Worm (Caenorhabditis elegans) whole organism, L3 larva: ENCODE measurements around the gene mrpl-53.

Experiments used
- R02D3.7 ChIP-seq: fragments of 150-350 bp; optimal IDR thresholded peaks from 2 replicates; lab custom pipeline; 2014; ENCODE audit warnings: missing biosample characterization, missing genetic modification characterization
- ZK546.5 ChIP-seq: sonication (generic microtip); optimal IDR thresholded peaks from 2 replicates; lab custom pipeline; 2017; ENCODE audit warnings: missing biosample characterization, missing genetic modification characterization
- aly-2 ChIP-seq: fragments of 150-350 bp; optimal IDR thresholded peaks from 2 replicates; lab custom pipeline; 2014; ENCODE audit warnings: missing biosample characterization, missing genetic modification characterization
- ama-1 ChIP-seq: fragments of 150-350 bp; optimal IDR thresholded peaks from 2 replicates; lab custom pipeline; 2018
- ceh-16 ChIP-seq: sonication (generic microtip); optimal IDR thresholded peaks from 2 replicates; lab custom pipeline; 2017; ENCODE audit warnings: missing biosample characterization, missing genetic modification characterization
- ceh-28 ChIP-seq: fragments of 150-350 bp; optimal IDR thresholded peaks from 2 replicates; lab custom pipeline; 2014; ENCODE audit warnings: missing biosample characterization, missing genetic modification reagents, missing genetic modification characterization
- ceh-82 ChIP-seq: fragments of 150-350 bp; optimal IDR thresholded peaks from 2 replicates; lab custom pipeline; 2014; ENCODE audit warnings: missing biosample characterization, missing genetic modification characterization
- ceh-9 ChIP-seq: sonication (generic microtip); optimal IDR thresholded peaks from 2 replicates; lab custom pipeline; 2018; ENCODE audit warnings: missing biosample characterization, missing genetic modification characterization
- daf-12 ChIP-seq: fragments of 150-350 bp; optimal IDR thresholded peaks from 2 replicates; lab custom pipeline; 2014; ENCODE audit warnings: missing biosample characterization, missing genetic modification reagents, missing genetic modification characterization
- egl-27 ChIP-seq: sonication (generic microtip); optimal IDR thresholded peaks from 4 replicates; lab custom pipeline; 2017; ENCODE audit warnings: missing biosample characterization, missing genetic modification reagents, missing genetic modification characterization
- egl-5 ChIP-seq: fragments of 150-350 bp; optimal IDR thresholded peaks from 2 replicates; lab custom pipeline; 2017; ENCODE audit warnings: missing biosample characterization, missing genetic modification reagents, missing genetic modification characterization, inconsistent platforms
- elt-1 ChIP-seq: fragments of 150-350 bp; optimal IDR thresholded peaks from 2 replicates; lab custom pipeline; 2014; ENCODE audit warnings: missing biosample characterization, missing genetic modification characterization
- elt-2 ChIP-seq: sonication (generic microtip); optimal IDR thresholded peaks from 2 replicates; lab custom pipeline; 2016; ENCODE audit warnings: missing genetic modification reagents, mild to moderate bottlenecking, missing genetic modification characterization, missing compliant biosample characterization
- elt-3 ChIP-seq, 3 experiments: fragments of 150-350 bp in 1 of 3; sonication (generic microtip) in 2 of 3; optimal IDR thresholded peaks; 2 replicates in 2 of 3; 4 replicates in 1 of 3; lab custom pipeline; 2014 to 2017; ENCODE audit warnings: missing biosample characterization in 3 of 3, missing genetic modification characterization in 3 of 3
- eor-1 ChIP-seq, 2 experiments: fragments of 150-350 bp; optimal IDR thresholded peaks; 2 replicates each; lab custom pipeline; 2014 to 2018; ENCODE audit warnings: missing biosample characterization in 2 of 2, missing genetic modification characterization in 2 of 2
- fkh-10 ChIP-seq: sonication (generic microtip); optimal IDR thresholded peaks from 2 replicates; lab custom pipeline; 2017; ENCODE audit warnings: missing biosample characterization, missing genetic modification reagents, missing genetic modification characterization
- fkh-2 ChIP-seq: fragments of 150-350 bp; optimal IDR thresholded peaks from 2 replicates; lab custom pipeline; 2014; ENCODE audit warnings: missing biosample characterization, missing genetic modification reagents, missing genetic modification characterization
- fos-1 ChIP-seq: fragments of 150-350 bp; optimal IDR thresholded peaks from 2 replicates; lab custom pipeline; 2014; ENCODE audit warnings: missing biosample characterization, missing genetic modification characterization
- hmg-11 ChIP-seq: sonication (generic microtip); optimal IDR thresholded peaks from 2 replicates; lab custom pipeline; 2016; ENCODE audit warnings: missing genetic modification characterization, missing compliant biosample characterization
- jun-1 ChIP-seq: fragments of 150-350 bp; optimal IDR thresholded peaks from 2 replicates; lab custom pipeline; 2014; ENCODE audit warnings: missing biosample characterization, missing genetic modification reagents, missing genetic modification characterization
- lin-15B ChIP-seq: fragments of 150-350 bp; optimal IDR thresholded peaks from 2 replicates; lab custom pipeline; 2014; ENCODE audit warnings: missing biosample characterization, missing genetic modification characterization
- lin-39 ChIP-seq: fragments of 150-350 bp; optimal IDR thresholded peaks from 2 replicates; lab custom pipeline; 2018; ENCODE audit warnings: missing biosample characterization, missing genetic modification reagents, missing genetic modification characterization
- lsy-12 ChIP-seq: sonication (generic microtip); optimal IDR thresholded peaks from 2 replicates; lab custom pipeline; 2016; ENCODE audit warnings: mild to moderate bottlenecking, missing genetic modification characterization, missing compliant biosample characterization
- mdl-1 ChIP-seq: fragments of 150-350 bp; optimal IDR thresholded peaks from 2 replicates; lab custom pipeline; 2014; ENCODE audit warnings: missing biosample characterization, missing genetic modification characterization
- mml-1 ChIP-seq: fragments of 150-350 bp; sonication (generic microtip); optimal IDR thresholded peaks from 3 replicates; lab custom pipeline; 2014; ENCODE audit warnings: missing biosample characterization, missing genetic modification characterization
- nfya-1 ChIP-seq: sonication (generic microtip); optimal IDR thresholded peaks from 2 replicates; lab custom pipeline; 2017; ENCODE audit warnings: missing genetic modification characterization, mild to moderate bottlenecking, missing compliant biosample characterization, antibody characterized with exemption, moderate library complexity; ENCODE audit not compliant: insufficient read depth
- nhr-11 ChIP-seq: fragments of 150-350 bp; optimal IDR thresholded peaks from 2 replicates; lab custom pipeline; 2014; ENCODE audit warnings: missing biosample characterization, missing genetic modification characterization
- nhr-12 ChIP-seq: fragments of 150-350 bp; optimal IDR thresholded peaks from 2 replicates; lab custom pipeline; 2014; ENCODE audit warnings: missing biosample characterization, missing genetic modification characterization
- nhr-23 ChIP-seq: fragments of 150-350 bp; optimal IDR thresholded peaks from 2 replicates; lab custom pipeline; 2014; ENCODE audit warnings: missing biosample characterization, missing genetic modification reagents, missing genetic modification characterization
- nhr-237 ChIP-seq: fragments of 150-350 bp; optimal IDR thresholded peaks from 2 replicates; lab custom pipeline; 2014; ENCODE audit warnings: missing biosample characterization, missing genetic modification characterization
- nhr-25 ChIP-seq: sonication (generic microtip); optimal IDR thresholded peaks from 2 replicates; lab custom pipeline; 2017; ENCODE audit warnings: missing biosample characterization, missing genetic modification characterization
- nhr-28 ChIP-seq: fragments of 150-350 bp; optimal IDR thresholded peaks from 2 replicates; lab custom pipeline; 2014; ENCODE audit warnings: missing biosample characterization, missing genetic modification characterization
- nhr-43 ChIP-seq: sonication (generic microtip); optimal IDR thresholded peaks from 2 replicates; lab custom pipeline; 2016; ENCODE audit warnings: mild to moderate bottlenecking, missing genetic modification characterization, missing compliant biosample characterization; ENCODE audit not compliant: poor library complexity, severe bottlenecking
- nhr-67 ChIP-seq: fragments of 150-350 bp; optimal IDR thresholded peaks from 2 replicates; lab custom pipeline; 2014; ENCODE audit warnings: missing biosample characterization, missing genetic modification characterization
- nhr-76 ChIP-seq: fragments of 150-350 bp; sonication (generic microtip); optimal IDR thresholded peaks from 5 replicates; lab custom pipeline; 2014; ENCODE audit warnings: missing biosample characterization, missing genetic modification characterization
- nhr-77 ChIP-seq: fragments of 150-350 bp; optimal IDR thresholded peaks from 2 replicates; lab custom pipeline; 2014; ENCODE audit warnings: missing biosample characterization, missing genetic modification characterization
- pha-4 ChIP-seq: fragments of 150-350 bp; optimal IDR thresholded peaks from 2 replicates; lab custom pipeline; 2014; ENCODE audit warnings: missing biosample characterization, missing genetic modification reagents, missing genetic modification characterization
- pqm-1 ChIP-seq: fragments of 150-350 bp; optimal IDR thresholded peaks from 2 replicates; lab custom pipeline; 2017; ENCODE audit warnings: missing biosample characterization, missing genetic modification characterization, inconsistent platforms
- sea-2 ChIP-seq: fragments of 150-350 bp; sonication (generic microtip); optimal IDR thresholded peaks from 4 replicates; lab custom pipeline; 2014; ENCODE audit warnings: missing biosample characterization, missing genetic modification reagents, missing genetic modification characterization
- skn-1 ChIP-seq: fragments of 150-350 bp; optimal IDR thresholded peaks from 2 replicates; lab custom pipeline; 2014; ENCODE audit warnings: missing biosample characterization, missing genetic modification characterization
- snpc-4 ChIP-seq: fragments of 150-350 bp; optimal IDR thresholded peaks from 2 replicates; lab custom pipeline; 2014; ENCODE audit warnings: missing biosample characterization, missing genetic modification characterization
- tbx-2 ChIP-seq: sonication (generic microtip); optimal IDR thresholded peaks from 2 replicates; lab custom pipeline; 2016; ENCODE audit warnings: mild to moderate bottlenecking, missing genetic modification characterization, missing compliant biosample characterization
- unc-39 ChIP-seq: sonication (generic microtip); optimal IDR thresholded peaks from 4 replicates; lab custom pipeline; 2017; ENCODE audit warnings: missing biosample characterization, missing genetic modification characterization
- unc-62 ChIP-seq: fragments of 150-350 bp; sonication (generic microtip); optimal IDR thresholded peaks from 4 replicates; lab custom pipeline; 2014; ENCODE audit warnings: missing biosample characterization, missing genetic modification reagents, missing genetic modification characterization
- zag-1 ChIP-seq: fragments of 150-350 bp; optimal IDR thresholded peaks from 2 replicates; lab custom pipeline; 2014; ENCODE audit warnings: missing biosample characterization, missing genetic modification characterization
- ztf-11 ChIP-seq: fragments of 150-350 bp; optimal IDR thresholded peaks from 2 replicates; lab custom pipeline; 2014; ENCODE audit warnings: missing biosample characterization, missing genetic modification characterization
- ztf-4 ChIP-seq: fragments of 150-350 bp; optimal IDR thresholded peaks from 2 replicates; lab custom pipeline; 2014; ENCODE audit warnings: missing biosample characterization, missing genetic modification characterization

Gene mrpl-53

ce11 chrII:9601069-9601468 is 3.6 kb downstream of the mrpl-53 start (continued):
- TF ChIP-seq aly-2 (tag; lab: Kevin White, UChicago) (no peak), elt-1 (tag; lab: Kevin White, UChicago) (no peak), sea-2 (GFP tag; lab: Kevin White, UChicago) (no peak), fkh-10 (GFP tag; lab: Kevin White, UChicago) (no peak), nhr-67 (tag; lab: Kevin White, UChicago) (no peak), ama-1 (lab: Kevin White, UChicago) (peak; percentile 81), nhr-12 (tag; lab: Kevin White, UChicago) (no peak), ceh-82 (tag; lab: Kevin White, UChicago) (no peak), lin-15B (tag; lab: Kevin White, UChicago) (no peak), lsy-12 (peak; percentile 39)

- TF ChIP-seq nhr-43 (tag; lab: Kevin White, UChicago) (peak; percentile 68), elt-2 (peak; percentile 53), mdl-1 (tag; lab: Kevin White, UChicago) (peak; percentile 40), daf-12 (tag; lab: Kevin White, UChicago) (no peak), R02D3.7 (tag; lab: Kevin White, UChicago) (no peak), tbx-2 (tag; lab: Kevin White, UChicago) (no peak), jun-1 (tag; lab: Kevin White, UChicago) (peak; percentile 41), nhr-76 (tag; lab: Kevin White, UChicago) (no peak), nhr-12 (tag; lab: Kevin White, UChicago) (no peak), unc-39 (tag; lab: Kevin White, UChicago) (no peak), fkh-2 (tag; lab: Kevin White, UChicago) (no peak), fos-1 (tag; lab: Kevin White, UChicago) (no peak), ceh-28 (no peak), ztf-11 (tag; lab: Kevin White, UChicago) (no peak), unc-62 (GFP tag; lab: Kevin White, UChicago) (no peak), nfya-1 (peak; percentile 26), nhr-11 (tag; lab: Kevin White, UChicago) (peak; percentile 79), mml-1 (no peak), lin-39 (no peak), pqm-1 (tag; lab: Kevin White, UChicago) (peak; percentile 45), elt-3 (tag; optimal IDR thresholded peaks at IDR 0.05; lab: Kevin White, UChicago) (no peak), nhr-77 (tag; lab: Kevin White, UChicago) (no peak), eor-1 (tag; optimal IDR thresholded peaks at IDR 0.05; lab: Kevin White, UChicago) (no peak), ztf-4 (tag; lab: Kevin White, UChicago) (no peak), snpc-4 (tag; lab: Kevin White, UChicago) (no peak), fkh-10 (GFP tag; lab: Kevin White, UChicago) (no peak), nhr-28 (tag; lab: Kevin White, UChicago) (no peak), egl-27 (no peak), ama-1 (lab: Kevin White, UChicago) (peak; percentile 77), nhr-237 (tag; lab: Kevin White, UChicago) (no peak), hmg-11 (tag; lab: Kevin White, UChicago) (no peak), aly-2 (tag; lab: Kevin White, UChicago) (no peak), lin-15B (tag; lab: Kevin White, UChicago) (no peak), ceh-82 (tag; lab: Kevin White, UChicago) (no peak), sea-2 (GFP tag; lab: Kevin White, UChicago) (no peak), skn-1 (tag; lab: Kevin White, UChicago) (no peak), nhr-25 (tag; lab: Kevin White, UChicago) (peak; percentile 69), ceh-16 (tag; lab: Kevin White, UChicago) (no peak), elt-1 (tag; lab: Kevin White, UChicago) (peak; percentile 83), lsy-12 (no peak), nhr-23 (tag; lab: Kevin White, UChicago) (peak; percentile 77), zag-1 (no peak), pha-4 (tag; lab: Kevin White, UChicago) (peak; percentile 16), ZK546.5 (tag; lab: Kevin White, UChicago) (no peak), nhr-67 (tag; lab: Kevin White, UChicago) (no peak), ceh-9 (no peak), egl-5 (tag; lab: Kevin White, UChicago) (no peak)
Observed at ce11 chrII:9601679-9602078, 4.3 kb downstream of the mrpl-53 start.
